Worm (Caenorhabditis elegans) whole organism, late embryonic: Measurements from ENCODE around the gene ads-1.

Experiments
- nhr-11 ChIP-seq: fragments of 150-350 bp; optimal IDR thresholded peaks from 2 replicates; lab custom pipeline; 2014; ENCODE audit warnings: missing biosample characterization, missing genetic modification characterization
- pha-2 ChIP-seq: sonication (generic microtip); optimal IDR thresholded peaks from 2 replicates; lab custom pipeline; 2017; ENCODE audit warnings: mild to moderate bottlenecking, missing genetic modification characterization, missing compliant biosample characterization
- sox-4 ChIP-seq: sonication (generic microtip); optimal IDR thresholded peaks from 2 replicates; lab custom pipeline; 2017; ENCODE audit warnings: mild to moderate bottlenecking, missing genetic modification characterization, inconsistent platforms, missing compliant biosample characterization

DNA sequence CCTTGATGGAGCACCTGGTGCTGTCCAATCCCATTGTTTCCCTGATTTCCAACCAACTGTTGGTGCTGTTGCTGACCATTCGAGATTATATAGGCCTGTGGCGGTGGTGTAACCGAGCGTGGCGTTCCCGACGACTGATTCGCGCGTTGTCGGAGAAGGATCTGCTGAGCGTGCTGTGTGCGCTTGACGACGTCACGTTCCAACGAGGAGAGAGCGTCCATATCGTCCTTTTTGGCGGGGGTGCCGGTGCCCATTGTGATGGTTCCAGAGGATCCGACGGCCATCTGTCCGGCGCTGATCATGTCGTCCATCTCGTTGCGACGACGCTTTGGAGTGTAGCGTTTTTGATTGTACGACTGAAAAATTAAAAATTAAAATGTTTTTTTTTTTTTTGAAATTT is 47.1 kb upstream of the ads-1 start:
- TF ChIP-seq nhr-11 (tag; lab: Kevin White, UChicago), result no peak
- TF ChIP-seq pha-2 (tag; lab: Kevin White, UChicago), result no peak
- TF ChIP-seq sox-4, result no peak
